Worm (Caenorhabditis elegans) whole organism, early embryonic: Measurements from ENCODE around the gene F46H5.7.

Experiments
- B0310.2 ChIP-seq: sonication (generic microtip); optimal IDR thresholded peaks from 2 replicates; lab custom pipeline; 2016; ENCODE audit warnings: mild to moderate bottlenecking, missing genetic modification characterization, missing compliant biosample characterization
- aly-1 ChIP-seq: sonication (generic microtip); optimal IDR thresholded peaks from 2 replicates; lab custom pipeline; 2016; ENCODE audit warnings: missing genetic modification characterization, missing compliant biosample characterization
- ama-1 ChIP-seq: fragments of 150-350 bp; optimal IDR thresholded peaks from 2 replicates; lab custom pipeline; 2014
- flt-1 ChIP-seq: fragments of 200-800 bp; sonication (Bioruptor generic); IDR thresholded peaks from 2 replicates; pipeline ENCODE4 v1.3.6; 2022; ENCODE audit warnings: missing genetic modification characterization, missing compliant biosample characterization
- hmbx-1 ChIP-seq: sonication (generic microtip); optimal IDR thresholded peaks from 2 replicates; lab custom pipeline; 2016; ENCODE audit warnings: mild to moderate bottlenecking, missing genetic modification characterization, missing compliant biosample characterization
- hmg-4 ChIP-seq: fragments of 200-800 bp; sonication (Bioruptor generic); optimal IDR thresholded peaks from 2 replicates; lab custom pipeline; 2018; ENCODE audit warnings: mild to moderate bottlenecking, missing genetic modification characterization, missing compliant biosample characterization
- hnd-1 ChIP-seq: sonication (generic microtip); optimal IDR thresholded peaks from 2 replicates; lab custom pipeline; 2016; ENCODE audit warnings: missing genetic modification characterization, missing compliant biosample characterization
- pes-1 ChIP-seq: fragments of 200-800 bp; sonication (Bioruptor generic); IDR thresholded peaks from 2 replicates; pipeline ENCODE4 v1.3.6; 2022; ENCODE audit warnings: missing genetic modification reagents, missing genetic modification characterization, missing compliant biosample characterization
- sea-1 ChIP-seq: fragments of 200-800 bp; sonication (Bioruptor generic); conservative IDR thresholded peaks from 2 replicates; pipeline ENCODE4 v1.3.6; 2022; ENCODE audit warnings: missing genetic modification characterization, missing compliant biosample characterization
- tbx-11 ChIP-seq: fragments of 200-800 bp; sonication (Bioruptor generic); IDR thresholded peaks from 2 replicates; pipeline ENCODE4 v1.3.6; 2022; ENCODE audit warnings: missing genetic modification characterization, missing compliant biosample characterization
- tra-4 ChIP-seq: sonication (generic microtip); optimal IDR thresholded peaks from 2 replicates; lab custom pipeline; 2017; ENCODE audit warnings: missing genetic modification characterization, missing compliant biosample characterization

DNA sequence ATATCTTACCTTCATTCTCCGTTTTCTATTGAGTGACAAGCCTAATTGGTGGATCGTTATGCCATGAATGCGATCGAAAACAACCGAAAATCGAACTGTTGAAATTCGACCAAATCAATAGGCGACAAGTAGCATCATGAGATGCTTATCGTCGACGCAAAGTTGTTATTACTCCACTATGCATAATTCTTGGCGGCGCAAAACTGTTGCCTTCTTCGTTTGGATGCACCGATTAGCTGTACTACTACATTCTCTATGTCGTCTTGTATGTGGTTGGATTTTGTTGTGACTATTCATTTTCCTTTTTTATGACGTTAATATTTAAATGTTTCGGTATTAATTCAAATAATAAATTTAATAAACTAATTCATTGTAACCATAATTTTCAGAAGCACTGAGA lies 29.2 kb upstream of the F46H5.7 start, which contains the start of gene F46H5.11:
- TF ChIP-seq ama-1 (lab: Kevin White, UChicago) (no peak), flt-1 (GFP tag; lab: Robert Waterston, UW) (no peak), B0310.2 (tag; lab: Kevin White, UChicago) (no peak), hmg-4 (GFP tag; lab: Kevin White, UChicago) (no peak), hnd-1 (tag; lab: Kevin White, UChicago) (no peak), sea-1 (GFP tag; lab: Robert Waterston, UW) (no peak), pes-1 (no peak), hmbx-1 (tag; lab: Kevin White, UChicago) (no peak), tbx-11 (no peak), aly-1 (tag; lab: Kevin White, UChicago) (no peak), tra-4 (no peak)
